Fruit fly (Drosophila melanogaster): Measurements from ENCODE around the gene AMPdeam.

The AMPdeam gene

dm6 chrX:13783534-13783949, 62.1 kb downstream of the AMPdeam start, which contains the start of gene inaE (continued):
- no peak for TF ChIP-seq fd85E (GFP tag; optimal IDR thresholded peaks at IDR 0.05)
- no peak for TF ChIP-seq CG8319 (GFP tag; optimal IDR thresholded peaks at IDR 0.05)
- no peak for TF ChIP-seq Met (GFP tag; optimal IDR thresholded peaks at IDR 0.05)
- peak; percentile 10 for TF ChIP-seq CG6854 (GFP tag; optimal IDR thresholded peaks at IDR 0.05)
- peak; percentile 2 for TF ChIP-seq CG3032 (tag; optimal IDR thresholded peaks at IDR 0.05)
- no peak for TF ChIP-seq CG9139 (GFP tag; optimal IDR thresholded peaks at IDR 0.05)
- TF ChIP-seq Ets21C (GFP tag; optimal IDR thresholded peaks at IDR 0.05) = no peak
- TF ChIP-seq CG8119 (GFP tag; IDR thresholded peaks at IDR 0.05) = 0 out of 3 replicates have a peak, but pooled peaks have one; percentile 12
- TF ChIP-seq CG11762 (GFP tag; optimal IDR thresholded peaks at IDR 0.05; ENCODE audit: insufficient read depth) = no peak

- peak; percentile 58 for TF ChIP-seq CG34406 (GFP tag; optimal IDR thresholded peaks at IDR 0.05)
- TF ChIP-seq ss (GFP tag; optimal IDR thresholded peaks at IDR 0.05) = peak; percentile 60 to 78
- TF ChIP-seq CG6163 (GFP tag; IDR thresholded peaks at IDR 0.05) = peak; percentile 81; the same call in 2 of the 3 replicates
- TF ChIP-seq CG8119 (GFP tag; IDR thresholded peaks at IDR 0.05) = no peak; the same call in 2 of the 3 replicates
- TF ChIP-seq CG9139 (GFP tag; optimal IDR thresholded peaks at IDR 0.05) = peak; percentile 62
- TF ChIP-seq net (GFP tag; optimal IDR thresholded peaks at IDR 0.05) = peak; percentile 77
- TF ChIP-seq CG11902 (GFP tag; optimal IDR thresholded peaks at IDR 0.05) = no peak
- peak; percentile 38 for TF ChIP-seq achi (GFP tag; optimal IDR thresholded peaks at IDR 0.05)
- peak; percentile 58 for TF ChIP-seq Gug (GFP tag; IDR thresholded peaks at IDR 0.05)
- TF ChIP-seq fkh (GFP tag; optimal IDR thresholded peaks at IDR 0.05) = peak; percentile 31
- TF ChIP-seq Eip93F (GFP tag; optimal IDR thresholded peaks at IDR 0.05) = no peak
- no peak for TF ChIP-seq Hr38 (GFP tag; optimal IDR thresholded peaks at IDR 0.05)
- TF ChIP-seq Blimp-1 (GFP tag; optimal IDR thresholded peaks at IDR 0.05) = peak; percentile 36
- TF ChIP-seq Hr4 (GFP tag; optimal IDR thresholded peaks at IDR 0.05) = peak; percentile 58
- peak; percentile 67 for TF ChIP-seq Eip75B (GFP tag; optimal IDR thresholded peaks at IDR 0.05)
- TF ChIP-seq CG1621 (tag; optimal IDR thresholded peaks at IDR 0.05) = peak; percentile 26
- peak; percentile 76 for TF ChIP-seq Eip78C (GFP tag)
- peak; percentile 37 for TF ChIP-seq Ets96B (tag; optimal IDR thresholded peaks at IDR 0.05)
- TF ChIP-seq lz (GFP tag; optimal IDR thresholded peaks at IDR 0.05) = peak; percentile 72
- peak; percentile 60; the same call in 1 of the 2 replicates for TF ChIP-seq CG15336 (GFP tag; IDR thresholded peaks at IDR 0.05)
- TF ChIP-seq pdm3 (GFP tag; optimal IDR thresholded peaks at IDR 0.05) = peak; percentile 72
- TF ChIP-seq CG4318 (GFP tag; optimal IDR thresholded peaks at IDR 0.05) = no peak
- TF ChIP-seq CG6792 (GFP tag; optimal IDR thresholded peaks at IDR 0.05) = peak; percentile 43
- TF ChIP-seq CG8632 (GFP tag; optimal IDR thresholded peaks at IDR 0.05) = peak; percentile 12
- TF ChIP-seq CG32006 (GFP tag; optimal IDR thresholded peaks at IDR 0.05) = peak; percentile 64
- TF ChIP-seq vri (GFP tag; optimal IDR thresholded peaks at IDR 0.05) = peak; percentile 43
- peak; percentile 51 for TF ChIP-seq Ets21C (GFP tag; optimal IDR thresholded peaks at IDR 0.05)
- peak; percentile 3 for TF ChIP-seq fd59A (GFP tag; optimal IDR thresholded peaks at IDR 0.05)
- TF ChIP-seq CG10631 (GFP tag; optimal IDR thresholded peaks at IDR 0.05) = peak; percentile 63
- peak in 1 of 2 experiments; percentile 66 for TF ChIP-seq salr (GFP tag; optimal IDR thresholded peaks at IDR 0.05)
- TF ChIP-seq eg (GFP tag; IDR thresholded peaks at IDR 0.05) = peak; percentile 86
- TF ChIP-seq CG3032 (tag; optimal IDR thresholded peaks at IDR 0.05) = peak; percentile 55
- TF ChIP-seq CG16779 (tag; optimal IDR thresholded peaks at IDR 0.05) = peak; percentile 52
- TF ChIP-seq CG3919 (GFP tag; optimal IDR thresholded peaks at IDR 0.05) = peak; percentile 59
- peak; percentile 66 for TF ChIP-seq OdsH (GFP tag; optimal IDR thresholded peaks at IDR 0.05)
- TF ChIP-seq Met (GFP tag; optimal IDR thresholded peaks at IDR 0.05) = peak; percentile 62
- TF ChIP-seq dac (GFP tag; optimal IDR thresholded peaks at IDR 0.05) = peak; percentile 28
- peak; percentile 64 for TF ChIP-seq Hr39 (GFP tag; optimal IDR thresholded peaks at IDR 0.05)
- TF ChIP-seq cyc (GFP tag; optimal IDR thresholded peaks at IDR 0.05) = peak; percentile 53
- no peak for TF ChIP-seq fd85E (GFP tag; optimal IDR thresholded peaks at IDR 0.05)
- TF ChIP-seq Lpt (GFP tag; optimal IDR thresholded peaks at IDR 0.05) = peak; percentile 32
- TF ChIP-seq esn (GFP tag; optimal IDR thresholded peaks at IDR 0.05) = peak; percentile 59
- TF ChIP-seq topi (GFP tag; optimal IDR thresholded peaks at IDR 0.05) = peak; percentile 63
- TF ChIP-seq acj6 (GFP tag; optimal IDR thresholded peaks at IDR 0.05) = peak; percentile 57
- peak; percentile 53 for TF ChIP-seq CG11762 (GFP tag; optimal IDR thresholded peaks at IDR 0.05; ENCODE audit: insufficient read depth)
Observed at dm6 chrX:13781739-13782502, 63.7 kb downstream of the AMPdeam start, which contains the start of the genes CtsB and amrt. TSS of gene CtsB (minus strand) at chrX:13782170. TSS of gene amrt (plus strand) at chrX:13782459.
